Worm (Caenorhabditis elegans): ENCODE results near the gene Y53F4B.10.

DNA sequence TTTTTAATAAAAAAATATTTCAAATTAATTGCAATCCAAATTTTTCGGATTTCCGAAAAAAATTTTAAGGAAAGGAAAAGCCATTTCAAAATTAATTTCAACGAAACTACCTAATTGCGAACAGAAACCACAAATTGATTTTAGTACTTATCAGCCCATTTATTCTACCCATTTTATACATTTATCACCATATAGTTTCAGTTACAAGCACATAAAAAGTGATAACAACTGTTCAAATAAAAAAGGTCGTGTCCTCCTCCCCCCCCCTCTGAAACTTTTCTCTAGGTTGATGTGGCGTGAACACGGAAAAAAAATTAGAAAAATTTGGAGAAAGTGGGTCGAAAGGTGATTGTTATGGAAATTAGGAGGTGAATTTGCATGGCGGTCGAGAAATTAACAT lies 38.4 kb downstream of the Y53F4B.10 start:
- TF ChIP-seq W03F9.2 (tag; optimal IDR thresholded peaks at IDR 0.05) (no peak), him-1 (tag; optimal IDR thresholded peaks at IDR 0.05) (no peak), dao-5 (tag; optimal IDR thresholded peaks at IDR 0.05) (no peak)
